Fruit fly (Drosophila melanogaster) whole organism: ENCODE data around the gene Sur.

Experiments used
- CG8478 ChIP-seq: fragments of >200 bp; optimal IDR thresholded peaks from 2 replicates; lab custom pipeline; 2018; ENCODE audit warnings: inconsistent platforms
- Dll ChIP-seq: fragments of >200 bp; optimal IDR thresholded peaks from 2 replicates; lab custom pipeline; 2017
- EcR ChIP-seq, 2 experiments: fragments of >200 bp; optimal IDR thresholded peaks; 2 replicates each; lab custom pipeline; 2017; ENCODE audit warnings: missing biosample characterization in 2 of 2, missing genetic modification characterization in 2 of 2, missing genetic modification reagents in 2 of 2
- pan ChIP-seq: fragments of >200 bp; optimal IDR thresholded peaks from 2 replicates; lab custom pipeline; 2017
- psq ChIP-seq: fragments of >200 bp; optimal IDR thresholded peaks from 2 replicates; lab custom pipeline; 2017
- usp ChIP-seq: fragments of >200 bp; optimal IDR thresholded peaks from 2 replicates; lab custom pipeline; 2017; ENCODE audit warnings: missing biosample characterization, missing genetic modification characterization, mixed read lengths

Gene Sur

DNA sequence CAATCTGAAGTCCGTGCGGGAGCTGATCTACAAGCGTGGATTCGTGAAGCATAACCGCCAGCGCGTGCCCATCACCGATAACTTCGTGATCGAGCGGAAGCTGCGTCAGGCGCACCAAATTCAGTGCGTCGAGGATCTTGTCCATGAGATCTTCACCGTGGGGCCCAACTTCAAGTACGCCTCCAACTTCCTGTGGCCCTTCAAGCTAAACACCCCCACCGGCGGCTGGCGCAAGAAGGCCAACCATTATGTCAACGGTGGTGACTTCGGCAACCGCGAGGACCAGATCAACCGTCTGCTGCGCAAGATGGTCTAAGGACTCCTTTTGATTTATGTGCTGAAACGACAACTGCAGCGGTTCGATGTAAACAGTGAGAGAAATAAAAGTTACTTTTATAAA lies 2.8 kb upstream of the Sur start:
- no peak for TF ChIP-seq CG8478 (lab: Kevin White, UChicago)
- no peak for TF ChIP-seq usp (GFP tag; lab: Kevin White, UChicago)
- no peak for TF ChIP-seq Dll
- no peak for TF ChIP-seq EcR (GFP tag; optimal IDR thresholded peaks at IDR 0.05; lab: Kevin White, UChicago)
- TF ChIP-seq pan = no peak
- TF ChIP-seq psq = no peak

DNA sequence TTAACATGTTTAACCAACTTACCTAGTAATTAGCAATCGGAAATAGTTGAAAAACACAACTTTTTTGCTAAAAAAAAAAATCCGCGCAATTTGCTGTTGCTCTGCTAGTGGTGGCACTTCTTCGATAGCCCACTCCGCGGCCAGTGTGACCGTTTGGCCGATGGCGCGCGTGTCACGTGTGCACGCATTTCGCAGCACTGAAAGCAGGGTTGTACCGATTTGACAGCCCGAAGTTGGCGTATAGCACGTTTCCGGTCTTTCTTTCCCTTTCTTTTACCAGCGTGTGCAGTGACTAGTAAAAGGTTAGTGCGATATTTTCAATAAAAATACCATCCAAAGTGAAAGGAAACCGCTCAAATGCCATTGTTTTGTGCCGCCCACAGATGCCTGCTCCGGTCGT lies 1.9 kb upstream of the Sur start, which contains the start of the genes Ripalpha and RpL7:
TSS of gene Ripalpha (minus strand) at position 128 of the 400 bp plus-strand sequence.
TSS of gene RpL7 (plus strand) at position 158 of the 400 bp plus-strand sequence.
- no peak for TF ChIP-seq pan
- no peak for TF ChIP-seq EcR (GFP tag; optimal IDR thresholded peaks at IDR 0.05; lab: Kevin White, UChicago)
- no peak for TF ChIP-seq CG8478 (lab: Kevin White, UChicago)
- no peak for TF ChIP-seq usp (GFP tag; lab: Kevin White, UChicago)

DNA sequence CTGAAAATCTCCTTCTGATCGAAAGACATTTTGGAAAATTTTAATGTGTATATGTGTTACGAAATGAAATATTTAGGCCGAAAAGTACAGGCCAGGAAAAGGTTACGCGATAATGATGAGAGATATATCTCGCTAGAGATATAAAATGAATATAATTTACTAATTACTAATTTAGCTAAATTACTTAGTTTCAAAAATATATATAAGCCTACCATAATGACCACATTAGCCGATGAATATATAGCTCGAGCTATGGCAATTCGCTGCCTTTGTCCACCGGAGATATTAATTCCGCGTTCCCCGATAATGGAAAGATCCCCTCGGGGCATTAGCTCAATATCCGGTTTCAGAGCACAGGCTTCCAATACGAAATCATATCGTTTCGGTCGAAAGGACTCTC lies 7.5 kb downstream of the Sur start, which contains the start of gene Fum4:
TSS of gene Fum4 (minus strand) at position 101 of the 400 bp plus-strand sequence.
- TF ChIP-seq EcR (GFP tag; optimal IDR thresholded peaks at IDR 0.05; lab: Kevin White, UChicago) (no peak), pan (no peak), psq (no peak), CG8478 (lab: Kevin White, UChicago) (no peak)

DNA sequence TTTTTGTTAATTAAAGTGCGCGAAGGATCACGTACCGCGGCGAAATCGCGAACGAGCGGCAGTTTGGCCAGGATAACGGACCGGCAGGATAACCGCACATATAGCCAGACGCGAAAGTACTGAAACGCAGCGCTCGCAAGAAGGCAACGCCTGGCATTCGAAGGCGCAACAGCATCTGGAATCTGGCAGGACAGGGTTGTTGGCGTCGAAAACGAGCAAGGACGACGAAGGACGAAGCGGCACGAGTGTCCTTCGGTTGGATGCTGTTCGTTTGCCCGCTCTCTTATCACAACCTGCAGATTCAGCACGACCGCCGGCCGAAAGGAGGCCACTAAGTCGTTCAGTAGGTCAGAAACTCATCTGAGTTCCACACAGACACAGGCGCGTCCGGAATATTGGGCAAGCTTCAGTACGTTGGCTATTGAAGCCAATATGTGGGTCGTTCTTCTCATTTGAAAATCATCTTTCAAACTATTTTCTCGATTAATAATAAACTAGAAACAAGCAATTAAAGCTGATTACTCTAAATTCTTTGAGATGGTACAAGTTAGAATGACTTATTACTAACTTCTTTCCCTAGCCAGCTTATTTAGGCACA lies 18.6 kb downstream of the Sur start, which contains the start of gene CG44153:
TSS of gene CG44153 (minus strand) at position 75 of the 598 bp plus-strand sequence.
- TF ChIP-seq usp (GFP tag; lab: Kevin White, UChicago) (no peak), EcR (GFP tag; optimal IDR thresholded peaks at IDR 0.05; lab: Kevin White, UChicago) (no peak)

DNA sequence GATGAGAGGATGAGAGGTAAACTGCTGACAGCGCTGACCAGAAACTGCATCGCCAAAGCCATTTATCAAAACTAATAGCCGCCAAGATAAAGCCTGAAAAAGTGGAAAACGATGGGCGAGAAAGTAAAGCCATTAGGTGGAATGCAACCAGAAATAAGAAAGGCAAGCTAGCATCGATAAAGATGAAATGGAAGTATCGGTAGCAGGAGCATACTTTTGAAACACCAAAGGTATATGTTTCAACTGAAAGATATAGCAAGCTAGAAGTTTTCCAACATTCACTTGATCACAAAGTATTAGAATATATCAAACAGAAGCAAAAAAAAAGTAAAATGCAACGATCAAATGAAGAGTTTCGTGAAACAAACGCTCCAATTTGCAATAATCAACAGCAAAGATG lies 26.5 kb downstream of the Sur start, which contains the start of gene CG13137:
TSS of gene CG13137 (plus strand) at position 301 of the 400 bp plus-strand sequence.
- no peak for TF ChIP-seq usp (GFP tag; lab: Kevin White, UChicago)
- no peak for TF ChIP-seq psq
- TF ChIP-seq EcR (GFP tag; optimal IDR thresholded peaks at IDR 0.05; lab: Kevin White, UChicago) = no peak
- TF ChIP-seq CG8478 (lab: Kevin White, UChicago) = no peak
- no peak for TF ChIP-seq pan
- TF ChIP-seq Dll = no peak

DNA sequence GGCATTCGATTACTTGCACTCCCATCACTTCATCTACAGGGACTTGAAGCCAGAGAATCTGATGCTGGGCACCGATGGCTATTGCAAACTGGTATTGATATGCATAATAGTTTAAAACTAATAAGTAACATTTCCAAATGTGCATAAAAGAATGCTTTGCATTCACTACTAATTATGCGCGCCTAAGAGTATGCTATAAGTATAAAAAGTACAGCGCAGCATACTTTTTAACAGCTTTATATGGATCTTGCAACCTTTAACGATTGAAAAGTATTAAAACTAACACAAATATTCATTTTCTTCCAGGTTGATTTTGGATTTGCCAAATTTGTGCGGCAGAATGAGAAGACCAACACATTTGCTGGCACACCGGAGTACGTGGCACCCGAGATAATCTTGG lies 44.5 kb downstream of the Sur start:
- TF ChIP-seq CG8478 (lab: Kevin White, UChicago) (no peak), usp (GFP tag; lab: Kevin White, UChicago) (no peak), pan (no peak), Dll (no peak), EcR (GFP tag; optimal IDR thresholded peaks at IDR 0.05; lab: Kevin White, UChicago) (no peak), psq (no peak)

DNA sequence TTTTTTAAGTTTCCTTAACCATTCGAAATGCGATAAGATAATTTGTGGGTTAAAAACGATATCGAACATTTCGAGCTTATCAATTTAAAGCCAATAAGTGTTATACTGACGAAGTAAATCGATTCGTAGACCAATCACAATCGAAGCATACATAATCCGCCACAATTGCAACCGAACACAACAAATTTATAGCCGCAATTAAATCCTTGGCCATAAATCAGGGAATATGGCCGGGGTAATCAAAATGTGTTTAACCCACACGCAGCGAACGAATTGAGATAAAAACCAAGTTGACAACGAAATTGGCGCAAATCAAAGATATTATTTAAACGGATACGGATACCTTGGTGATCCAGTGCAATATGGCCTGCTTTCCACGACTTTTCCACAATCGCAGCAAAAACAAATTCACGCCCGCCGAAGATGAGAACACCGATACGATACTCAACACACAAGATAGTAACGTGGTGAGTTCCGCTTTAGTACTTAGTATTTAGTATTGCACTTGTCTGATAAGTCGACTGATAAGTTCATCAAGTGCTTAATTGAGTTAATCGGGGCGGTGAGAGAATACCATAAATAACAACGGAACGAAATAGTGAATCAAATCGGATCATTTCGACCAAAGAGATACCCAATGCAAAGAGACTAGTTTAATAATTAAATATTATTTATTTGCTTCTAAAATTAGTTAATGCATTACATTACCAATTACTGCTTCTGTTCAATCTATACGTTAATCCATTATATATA lies 52.0 kb downstream of the Sur start:
- TF ChIP-seq psq = no peak
- TF ChIP-seq EcR (GFP tag; optimal IDR thresholded peaks at IDR 0.05; lab: Kevin White, UChicago) = no peak
- no peak for TF ChIP-seq CG8478 (lab: Kevin White, UChicago)
- TF ChIP-seq Dll = no peak
- no peak for TF ChIP-seq usp (GFP tag; lab: Kevin White, UChicago)
- TF ChIP-seq pan = no peak

DNA sequence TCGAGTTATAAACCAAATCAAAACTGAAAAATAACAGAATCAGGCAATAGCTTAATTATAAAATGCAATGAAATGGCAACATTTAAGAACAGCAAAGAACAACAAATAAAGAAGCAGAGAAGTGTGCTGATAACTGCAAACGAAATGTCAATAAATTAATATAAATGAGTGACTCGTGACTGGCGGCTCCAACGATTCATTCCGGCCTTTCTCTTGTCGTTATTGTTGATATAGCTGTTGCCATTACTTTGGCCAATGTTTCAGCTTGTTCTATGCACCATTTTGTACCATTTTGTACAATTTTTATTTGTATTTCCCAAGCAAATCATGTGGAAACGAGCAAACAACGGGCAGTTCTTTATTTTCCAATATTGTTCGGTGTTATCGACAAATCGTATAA lies 53.3 kb downstream of the Sur start:
- TF ChIP-seq Dll = no peak
- TF ChIP-seq pan = no peak
- TF ChIP-seq EcR (GFP tag; optimal IDR thresholded peaks at IDR 0.05; lab: Kevin White, UChicago) = no peak
- no peak for TF ChIP-seq usp (GFP tag; lab: Kevin White, UChicago)
- no peak for TF ChIP-seq psq
- no peak for TF ChIP-seq CG8478 (lab: Kevin White, UChicago)

DNA sequence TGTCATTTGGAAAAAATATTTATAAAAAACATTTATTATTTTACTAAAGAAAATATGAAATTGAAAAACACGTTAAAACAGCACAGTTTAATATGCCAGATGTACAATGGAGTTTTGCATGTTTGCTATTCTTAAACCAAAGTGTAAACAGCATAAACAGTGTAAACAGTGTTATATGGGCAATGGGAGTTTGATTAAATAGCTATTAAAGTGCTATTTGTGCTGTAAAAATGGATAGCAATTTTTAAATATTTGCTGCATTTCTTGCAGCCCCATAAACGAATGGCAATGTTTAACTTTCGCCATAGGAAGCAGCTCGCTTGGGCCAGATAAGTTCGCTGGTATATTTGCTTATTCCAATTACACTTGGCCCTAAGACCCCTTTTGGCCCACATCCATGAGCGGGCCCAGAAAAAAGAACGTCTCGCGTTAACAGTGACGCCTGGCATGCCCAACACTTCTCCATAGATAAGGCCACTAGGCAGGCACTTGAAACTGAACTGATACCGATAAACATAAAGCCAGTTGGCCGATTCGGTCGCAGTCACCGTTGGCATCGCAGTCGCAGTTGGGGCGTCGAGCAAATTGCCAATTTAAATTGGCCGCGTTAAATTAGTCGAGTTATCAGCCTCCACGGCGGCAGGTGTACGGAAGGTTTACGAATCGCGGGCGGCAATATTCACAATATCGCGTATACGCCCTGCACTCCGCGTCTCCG lies 54.5 kb downstream of the Sur start, which contains the start of gene CG4839:
TSS of gene CG4839 (plus strand) at position 541 of the 718 bp plus-strand sequence.
- no peak for TF ChIP-seq CG8478 (lab: Kevin White, UChicago)
- no peak for TF ChIP-seq EcR (GFP tag; optimal IDR thresholded peaks at IDR 0.05; lab: Kevin White, UChicago)
- no peak for TF ChIP-seq Dll
- no peak for TF ChIP-seq pan
- TF ChIP-seq psq = no peak
- no peak for TF ChIP-seq usp (GFP tag; lab: Kevin White, UChicago)

DNA sequence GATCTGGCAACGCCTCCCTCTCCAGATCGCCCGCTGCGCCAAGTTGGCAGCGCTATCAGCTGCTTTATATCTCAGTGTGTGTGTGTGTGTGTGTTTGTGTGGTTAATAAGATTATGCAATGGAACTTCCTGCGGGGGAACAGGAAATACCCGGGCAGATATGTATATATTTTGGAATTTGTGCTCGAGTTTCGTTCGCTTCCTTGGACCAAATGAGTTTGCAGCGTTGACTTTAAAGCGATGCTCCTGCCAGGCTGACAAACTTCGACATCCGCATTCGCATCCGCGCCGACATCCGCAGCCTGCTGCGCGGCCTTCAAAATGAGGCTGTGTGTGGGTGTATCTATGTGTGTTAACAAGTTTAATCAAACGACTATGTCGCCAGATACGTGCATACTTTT lies 55.6 kb downstream of the Sur start:
- TF ChIP-seq CG8478 (lab: Kevin White, UChicago) (no peak), psq (no peak), pan (no peak), EcR (GFP tag; optimal IDR thresholded peaks at IDR 0.05; lab: Kevin White, UChicago) (no peak), Dll (no peak), usp (GFP tag; lab: Kevin White, UChicago) (no peak)
